Fruit fly (Drosophila melanogaster) whole organism, prepupa: ENCODE measurements around the gene CG13042.

Source experiments
- Blimp-1 ChIP-seq: fragments of 200-800 bp; sonication (Bioruptor generic); optimal IDR thresholded peaks from 3 replicates; lab custom pipeline; 2017; ENCODE audit warnings: missing biosample characterization, missing genetic modification characterization, mild to moderate bottlenecking, moderate library complexity, missing genetic modification reagents
- CG10631 ChIP-seq: fragments of 200-800 bp; sonication (Bioruptor generic); optimal IDR thresholded peaks from 2 replicates; lab custom pipeline; 2016; ENCODE audit warnings: missing biosample characterization, missing genetic modification characterization
- CG10669 ChIP-seq: fragments of 200-800 bp; sonication (Bioruptor generic); optimal IDR thresholded peaks from 3 replicates; lab custom pipeline; 2018; ENCODE audit warnings: missing biosample characterization, mild to moderate bottlenecking, missing genetic modification characterization, moderate library complexity
- CG11294 ChIP-seq: fragments of 200-800 bp; sonication (Bioruptor generic); IDR thresholded peaks from 2 replicates; pipeline ENCODE4 v1.3.6; 2022; ENCODE audit warnings: missing biosample characterization, missing genetic modification characterization
- CG11902 ChIP-seq: fragments of 200-800 bp; sonication (Bioruptor generic); optimal IDR thresholded peaks from 3 replicates; lab custom pipeline; 2016; ENCODE audit warnings: missing biosample characterization, missing genetic modification characterization
- CG15336 ChIP-seq: fragments of 200-800 bp; sonication (Bioruptor generic); IDR thresholded peaks from 2 replicates; pipeline ENCODE4 v1.3.6; 2022; ENCODE audit warnings: missing biosample characterization, missing genetic modification characterization
- CG1621 ChIP-seq: fragments of 200-800 bp; sonication (Bioruptor generic); optimal IDR thresholded peaks from 3 replicates; lab custom pipeline; 2018; ENCODE audit warnings: missing biosample characterization, mild to moderate bottlenecking, missing genetic modification characterization
- CG16779 ChIP-seq: fragments of 200-800 bp; sonication (Bioruptor generic); optimal IDR thresholded peaks from 3 replicates; lab custom pipeline; 2017; ENCODE audit warnings: missing biosample characterization, mild to moderate bottlenecking, missing genetic modification characterization
- CG31627 ChIP-seq: fragments of 200-800 bp; sonication (Bioruptor generic); optimal IDR thresholded peaks from 3 replicates; lab custom pipeline; 2016; ENCODE audit warnings: missing biosample characterization, missing genetic modification characterization
- CG32006 ChIP-seq: fragments of 200-800 bp; sonication (Bioruptor generic); optimal IDR thresholded peaks from 3 replicates; lab custom pipeline; 2017; ENCODE audit warnings: missing biosample characterization, mild to moderate bottlenecking, missing genetic modification characterization
- CG34406 ChIP-seq: fragments of 200-800 bp; sonication (Bioruptor generic); optimal IDR thresholded peaks from 3 replicates; lab custom pipeline; 2016; ENCODE audit warnings: missing biosample characterization, missing genetic modification characterization
- CG3919 ChIP-seq: fragments of 200-800 bp; sonication (Bioruptor generic); optimal IDR thresholded peaks from 3 replicates; lab custom pipeline; 2016; ENCODE audit warnings: missing biosample characterization, missing genetic modification characterization
- CG4318 ChIP-seq: fragments of 200-800 bp; sonication (Bioruptor generic); optimal IDR thresholded peaks from 3 replicates; lab custom pipeline; 2017; ENCODE audit warnings: missing biosample characterization, mild to moderate bottlenecking, missing genetic modification characterization
- CG6163 ChIP-seq: fragments of 200-800 bp; sonication (Bioruptor generic); IDR thresholded peaks from 3 replicates; pipeline ENCODE4 v1.3.6; 2022; ENCODE audit warnings: missing biosample characterization, missing genetic modification characterization
- CG6276 ChIP-seq: fragments of 200-800 bp; sonication (Bioruptor generic); optimal IDR thresholded peaks from 2 replicates; lab custom pipeline; 2017; ENCODE audit warnings: missing biosample characterization, mild to moderate bottlenecking, missing genetic modification characterization
- CG6808 ChIP-seq: fragments of 200-800 bp; sonication (Bioruptor generic); optimal IDR thresholded peaks from 3 replicates; lab custom pipeline; 2017; ENCODE audit warnings: missing biosample characterization, missing genetic modification characterization, mild to moderate bottlenecking, moderate library complexity, missing genetic modification reagents
- CG7368 ChIP-seq: fragments of 200-800 bp; sonication (Bioruptor generic); optimal IDR thresholded peaks from 3 replicates; lab custom pipeline; 2016; ENCODE audit warnings: missing biosample characterization, missing genetic modification characterization
- CG8119 ChIP-seq: fragments of 200-800 bp; sonication (Bioruptor generic); IDR thresholded peaks from 3 replicates; pipeline ENCODE4 v1.3.6; 2022; ENCODE audit warnings: missing biosample characterization, missing genetic modification characterization
- CG8319 ChIP-seq: fragments of 200-800 bp; sonication (Bioruptor generic); optimal IDR thresholded peaks from 3 replicates; lab custom pipeline; 2016; ENCODE audit warnings: missing biosample characterization, missing genetic modification characterization
- CG8632 ChIP-seq: fragments of 200-800 bp; sonication (Bioruptor generic); optimal IDR thresholded peaks from 3 replicates; lab custom pipeline; 2016; ENCODE audit warnings: missing biosample characterization, missing genetic modification characterization
- Eip75B ChIP-seq: fragments of 200-800 bp; sonication (Bioruptor generic); optimal IDR thresholded peaks from 3 replicates; lab custom pipeline; 2016; ENCODE audit warnings: missing biosample characterization, missing genetic modification characterization
- Eip78C ChIP-seq: fragments of 200-800 bp; sonication (Bioruptor generic); peaks from one replicate; lab custom pipeline; 2016; ENCODE audit warnings: missing biosample characterization, missing genetic modification characterization
- Ets21C ChIP-seq: fragments of 200-800 bp; sonication (Bioruptor generic); optimal IDR thresholded peaks from 3 replicates; lab custom pipeline; 2016; ENCODE audit warnings: missing biosample characterization, missing genetic modification characterization
- Gug ChIP-seq: fragments of 200-800 bp; sonication (Bioruptor generic); IDR thresholded peaks from 2 replicates; pipeline ENCODE4 v1.3.6; 2022; ENCODE audit warnings: missing biosample characterization, missing genetic modification characterization
- Hr38 ChIP-seq: sonication (Bioruptor generic); optimal IDR thresholded peaks from 2 replicates; lab custom pipeline; 2016; ENCODE audit warnings: missing biosample characterization, missing genetic modification characterization
- Hr4 ChIP-seq: fragments of 200-800 bp; sonication (Bioruptor generic); optimal IDR thresholded peaks from 3 replicates; lab custom pipeline; 2016; ENCODE audit warnings: missing biosample characterization, missing genetic modification characterization
- Lpt ChIP-seq: fragments of 200-800 bp; sonication (Bioruptor generic); optimal IDR thresholded peaks from 3 replicates; lab custom pipeline; 2016; ENCODE audit warnings: missing biosample characterization, missing genetic modification characterization
- Met ChIP-seq: fragments of 200-800 bp; sonication (Bioruptor generic); optimal IDR thresholded peaks from 3 replicates; lab custom pipeline; 2016; ENCODE audit warnings: missing biosample characterization, missing genetic modification characterization
- OdsH ChIP-seq: fragments of 200-800 bp; sonication (Bioruptor generic); optimal IDR thresholded peaks from 3 replicates; lab custom pipeline; 2016; ENCODE audit warnings: missing biosample characterization, missing genetic modification characterization
- Smox ChIP-seq: fragments of 200-800 bp; sonication (Bioruptor generic); optimal IDR thresholded peaks from 3 replicates; lab custom pipeline; 2016; ENCODE audit warnings: missing biosample characterization, missing genetic modification characterization
- Sox102F ChIP-seq: fragments of 200-800 bp; sonication (Bioruptor generic); optimal IDR thresholded peaks from 2 replicates; lab custom pipeline; 2016; ENCODE audit warnings: missing biosample characterization, mild to moderate bottlenecking, missing genetic modification characterization
- Sox14 ChIP-seq: fragments of 200-800 bp; sonication (Bioruptor generic); optimal IDR thresholded peaks from 3 replicates; lab custom pipeline; 2016; ENCODE audit warnings: missing biosample characterization, missing genetic modification characterization
- Sox15 ChIP-seq: fragments of 200-800 bp; sonication (Bioruptor generic); optimal IDR thresholded peaks from 3 replicates; lab custom pipeline; 2016; ENCODE audit warnings: missing biosample characterization, missing genetic modification characterization
- acj6 ChIP-seq: fragments of 200-800 bp; sonication (Bioruptor generic); optimal IDR thresholded peaks from 3 replicates; lab custom pipeline; 2016; ENCODE audit warnings: missing biosample characterization, missing genetic modification characterization
- cyc ChIP-seq: fragments of 200-800 bp; sonication (Bioruptor generic); optimal IDR thresholded peaks from 3 replicates; lab custom pipeline; 2016; ENCODE audit warnings: missing biosample characterization, missing genetic modification characterization
- dsx ChIP-seq: fragments of 200-800 bp; optimal IDR thresholded peaks from 3 replicates; lab custom pipeline; 2019; ENCODE audit warnings: missing biosample characterization, mild to moderate bottlenecking, missing genetic modification characterization, moderate library complexity; ENCODE audit not compliant: poor library complexity, severe bottlenecking
- eg ChIP-seq: fragments of 200-800 bp; sonication (Bioruptor generic); IDR thresholded peaks from 3 replicates; pipeline ENCODE4 v1.3.6; 2022; ENCODE audit warnings: missing biosample characterization, missing genetic modification characterization
- fd59A ChIP-seq: fragments of 200-800 bp; sonication (Bioruptor generic); optimal IDR thresholded peaks from 2 replicates; lab custom pipeline; 2017; ENCODE audit warnings: missing biosample characterization, mild to moderate bottlenecking, missing genetic modification characterization, missing genetic modification reagents
- fd85E ChIP-seq: fragments of 200-800 bp; sonication (Bioruptor generic); optimal IDR thresholded peaks from 3 replicates; lab custom pipeline; 2016; ENCODE audit warnings: missing biosample characterization, missing genetic modification characterization
- fkh ChIP-seq: fragments of 200-800 bp; sonication (Bioruptor generic); optimal IDR thresholded peaks from 3 replicates; lab custom pipeline; 2017; ENCODE audit warnings: missing biosample characterization, mild to moderate bottlenecking, missing genetic modification characterization, moderate library complexity
- lz ChIP-seq: fragments of 200-800 bp; sonication (Bioruptor generic); optimal IDR thresholded peaks from 3 replicates; lab custom pipeline; 2016; ENCODE audit warnings: missing biosample characterization, missing genetic modification characterization
- net ChIP-seq: fragments of 200-800 bp; sonication (Bioruptor generic); optimal IDR thresholded peaks from 3 replicates; lab custom pipeline; 2016; ENCODE audit warnings: missing biosample characterization, missing genetic modification characterization
- pdm3 ChIP-seq: fragments of 200-800 bp; sonication (Bioruptor generic); optimal IDR thresholded peaks from 3 replicates; lab custom pipeline; 2016; ENCODE audit warnings: missing biosample characterization, missing genetic modification characterization
- salr ChIP-seq, 2 experiments: fragments of 200-800 bp; sonication (Bioruptor generic); optimal IDR thresholded peaks; 3 replicates each; lab custom pipeline; 2016 to 2018; ENCODE audit warnings: missing biosample characterization in 2 of 2, missing genetic modification characterization in 2 of 2, mild to moderate bottlenecking in 1 of 2
- spab ChIP-seq: fragments of 200-800 bp; sonication (Bioruptor generic); optimal IDR thresholded peaks from 2 replicates; lab custom pipeline; 2017; ENCODE audit warnings: missing biosample characterization, mild to moderate bottlenecking, missing genetic modification characterization, missing genetic modification reagents
- ss ChIP-seq, 2 experiments: fragments of 200-800 bp; sonication (Bioruptor generic); optimal IDR thresholded peaks; 2 replicates in 1 of 2; 3 replicates in 1 of 2; lab custom pipeline; 2017 to 2018; ENCODE audit warnings: mild to moderate bottlenecking in 2 of 2, missing biosample characterization in 2 of 2, missing genetic modification characterization in 2 of 2, moderate library complexity in 1 of 2
- svp ChIP-seq: fragments of 200-800 bp; sonication (Bioruptor generic); peaks from one replicate; lab custom pipeline; 2016; ENCODE audit warnings: missing biosample characterization, missing genetic modification characterization
- topi ChIP-seq: fragments of 200-800 bp; sonication (Bioruptor generic); optimal IDR thresholded peaks from 3 replicates; lab custom pipeline; 2016; ENCODE audit warnings: missing biosample characterization, missing genetic modification characterization
- vri ChIP-seq: fragments of 200-800 bp; sonication (Bioruptor generic); optimal IDR thresholded peaks from 3 replicates; lab custom pipeline; 2016; ENCODE audit warnings: missing biosample characterization, mild to moderate bottlenecking, missing genetic modification characterization

Gene CG13042

DNA sequence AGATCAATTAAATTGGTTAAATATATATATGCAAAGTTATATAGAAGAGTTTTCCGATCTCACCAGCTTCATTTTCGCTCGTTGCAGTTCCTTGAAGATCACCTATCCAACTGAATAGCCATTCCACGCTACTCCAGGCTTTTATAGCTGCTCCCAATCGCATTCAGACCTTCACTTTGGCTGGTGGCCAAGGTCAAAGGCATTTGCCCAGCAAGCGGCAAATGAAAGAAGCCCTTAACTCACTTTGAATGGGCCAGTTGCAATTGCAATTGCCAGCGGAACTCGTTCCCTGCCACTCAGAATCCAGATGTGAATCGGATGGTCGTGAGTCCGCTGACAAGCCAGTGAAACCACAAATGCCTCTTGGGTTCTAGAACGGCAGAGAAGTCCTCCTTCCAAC lies 46.8 kb downstream of the CG13042 start, which contains the start of gene CG34247:
TSS of gene CG34247 (minus strand) at position 101 of the 400 bp plus-strand sequence.
- TF ChIP-seq spab (GFP tag; lab: Kevin White, UChicago) (no peak), Sox14 (GFP tag; lab: Kevin White, UChicago) (no peak), Met (GFP tag; lab: Kevin White, UChicago) (no peak), CG15336 (GFP tag; lab: Robert Waterston, UW) (no peak), fd59A (GFP tag; lab: Kevin White, UChicago) (no peak), Blimp-1 (GFP tag; lab: Kevin White, UChicago) (no peak), Eip78C (GFP tag; lab: Kevin White, UChicago) (no peak), CG8632 (GFP tag; lab: Kevin White, UChicago) (no peak), lz (GFP tag; lab: Kevin White, UChicago) (no peak), acj6 (no peak), CG8319 (GFP tag; lab: Kevin White, UChicago) (no peak), Hr4 (GFP tag; lab: Kevin White, UChicago) (no peak), Eip75B (GFP tag; lab: Kevin White, UChicago) (no peak), CG1621 (no peak), salr (GFP tag; optimal IDR thresholded peaks at IDR 0.05; lab: Kevin White, UChicago) (no peak), Sox15 (GFP tag; lab: Kevin White, UChicago) (no peak), Lpt (GFP tag; lab: Kevin White, UChicago) (no peak), CG32006 (GFP tag; lab: Kevin White, UChicago) (no peak), CG11294 (GFP tag; lab: Robert Waterston, UW) (no peak), net (GFP tag; lab: Kevin White, UChicago) (no peak)
- TF ChIP-seq, all 60 proteins: peak for 0

DNA sequence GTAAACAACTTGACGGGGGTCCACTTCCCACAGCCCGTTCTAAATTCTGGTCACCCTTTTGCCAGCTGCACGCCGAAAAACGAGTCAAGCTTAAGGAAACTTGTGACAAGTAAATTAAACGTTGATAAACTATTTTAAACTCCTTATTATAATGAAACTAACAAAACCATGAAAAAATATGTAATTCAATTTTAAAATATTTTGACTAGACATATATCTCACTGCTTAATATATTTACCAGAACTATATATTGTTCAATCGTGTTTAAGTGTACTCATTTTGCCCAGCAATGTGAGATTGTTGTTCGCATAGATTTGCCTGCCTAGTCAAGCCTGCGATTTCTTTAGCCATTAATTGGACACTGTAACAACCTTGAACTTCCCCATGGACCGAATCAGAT lies 48.7 kb downstream of the CG13042 start, which contains the start of gene CG13053:
TSS of gene CG13053 (minus strand) at position 171 of the 400 bp plus-strand sequence.
- TF ChIP-seq svp (GFP tag; lab: Kevin White, UChicago) (no peak), Sox14 (GFP tag; lab: Kevin White, UChicago) (no peak), Sox15 (GFP tag; lab: Kevin White, UChicago) (no peak), CG31627 (GFP tag; lab: Kevin White, UChicago) (no peak), CG8632 (GFP tag; lab: Kevin White, UChicago) (no peak), cyc (GFP tag; lab: Kevin White, UChicago) (no peak), fd85E (GFP tag; lab: Kevin White, UChicago) (no peak), CG10669 (peak; percentile 67), CG6808 (GFP tag; lab: Kevin White, UChicago) (peak; percentile 77), CG6163 (peak; percentile 31; the same call in 1 of the 3 replicates), CG10631 (GFP tag; lab: Kevin White, UChicago) (peak; percentile 64), CG11902 (no peak), CG4318 (GFP tag; lab: Kevin White, UChicago) (no peak), dsx (GFP tag; lab: Kevin White, UChicago) (peak; percentile 85), salr (GFP tag; optimal IDR thresholded peaks at IDR 0.05; lab: Kevin White, UChicago) (peak in 1 of 2 experiments; percentile 25), acj6 (peak; percentile 23), OdsH (GFP tag; lab: Kevin White, UChicago) (peak; percentile 8), fkh (GFP tag; lab: Kevin White, UChicago) (no peak), CG16779 (tag; lab: Kevin White, UChicago) (peak; percentile 10), CG1621 (no peak), CG32006 (GFP tag; lab: Kevin White, UChicago) (no peak), spab (GFP tag; lab: Kevin White, UChicago) (peak; percentile 71), CG8119 (peak; percentile 28; the same call in 1 of the 3 replicates), CG3919 (peak; percentile 46), eg (GFP tag; lab: Robert Waterston, UW) (no peak), Met (GFP tag; lab: Kevin White, UChicago) (no peak), ss (GFP tag; optimal IDR thresholded peaks at IDR 0.05; lab: Kevin White, UChicago) (peak; percentile 50 to 73), Smox (no peak), topi (GFP tag; lab: Kevin White, UChicago) (no peak), Sox102F (GFP tag; lab: Kevin White, UChicago) (no peak), CG6276 (no peak), CG34406 (GFP tag; lab: Kevin White, UChicago) (no peak), CG15336 (GFP tag; lab: Robert Waterston, UW) (no peak), Hr38 (GFP tag; lab: Kevin White, UChicago) (no peak), Ets21C (no peak), pdm3 (no peak), vri (no peak), CG8319 (GFP tag; lab: Kevin White, UChicago) (no peak), CG7368 (no peak), Gug (GFP tag; lab: Robert Waterston, UW) (no peak), lz (GFP tag; lab: Kevin White, UChicago) (no peak)
